Worm (Caenorhabditis elegans) whole organism, mixed stage, embryonic: ENCODE data around the gene F54H5.3.

ENCODE experiments used
- elt-1 ChIP-seq: sonication (generic microtip); optimal IDR thresholded peaks from 2 replicates; lab custom pipeline; 2017; ENCODE audit warnings: missing genetic modification characterization, mild to moderate bottlenecking, missing compliant biosample characterization, antibody characterized with exemption, moderate library complexity, borderline replicate concordance; ENCODE audit not compliant: insufficient read depth
- lin-13 ChIP-seq: fragments of 150-350 bp; optimal IDR thresholded peaks from 2 replicates; lab custom pipeline; 2014; ENCODE audit warnings: missing biosample characterization, missing genetic modification characterization
- lsy-2 ChIP-seq: fragments of 150-350 bp; optimal IDR thresholded peaks from 2 replicates; lab custom pipeline; 2014; ENCODE audit warnings: missing biosample characterization, missing genetic modification characterization

DNA sequence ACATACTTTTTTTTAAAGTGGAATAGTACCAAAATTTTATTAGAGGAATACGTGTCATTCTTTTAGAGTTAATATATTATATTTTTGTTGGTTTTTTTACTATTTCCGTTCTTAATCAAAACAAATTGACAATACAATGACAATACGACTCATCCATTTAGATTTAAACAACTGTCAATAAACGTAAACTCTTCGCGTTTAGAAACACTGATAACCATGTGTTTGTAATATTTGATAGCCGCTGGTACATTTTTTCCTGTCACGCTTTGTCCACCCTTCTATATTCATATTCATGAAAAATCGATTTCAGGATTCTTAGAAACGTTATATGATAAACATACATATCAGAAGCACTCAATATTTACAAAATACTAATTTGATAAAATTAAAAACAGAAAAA is 41.8 kb downstream of the F54H5.3 start:
- no peak for TF ChIP-seq elt-1 (tag; lab: Kevin White, UChicago)
- TF ChIP-seq lsy-2 (tag; lab: Kevin White, UChicago), result no peak
- TF ChIP-seq lin-13 (tag; lab: Kevin White, UChicago), result no peak
